Fruit fly (Drosophila melanogaster): Measurements from ENCODE around the gene CG45080.

dm6 chr3R:13333031-13333430 is 14.0 kb upstream of the CG45080 start:
- TF ChIP-seq Hnf4 (GFP tag; optimal IDR thresholded peaks at IDR 0.05) (no peak), Myc (optimal IDR thresholded peaks at IDR 0.05) (no peak), woc (GFP tag; optimal IDR thresholded peaks at IDR 0.05) (no peak)
